Fruit fly (Drosophila melanogaster): Measurements from ENCODE around the gene Tollo.

The Tollo gene

DNA sequence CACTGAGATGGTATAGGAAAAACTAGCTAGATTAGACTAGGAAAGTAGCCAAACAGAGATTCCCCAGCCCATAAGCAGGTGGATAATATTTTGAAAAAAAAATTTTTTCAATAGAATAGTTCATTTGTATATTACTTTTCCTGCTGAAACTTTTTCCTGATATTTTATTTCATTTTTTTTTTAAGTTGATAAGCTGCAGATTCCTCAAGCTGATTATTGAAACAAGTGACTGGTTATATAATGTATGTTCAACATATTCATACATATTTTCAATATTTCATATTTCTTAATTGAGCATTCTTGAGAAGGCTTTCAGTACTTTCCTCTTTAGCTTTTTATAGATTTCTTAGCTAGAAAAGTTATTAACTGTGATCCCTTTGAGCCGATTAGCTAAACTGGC is 32.3 kb upstream of the Tollo start:
- TF ChIP-seq psq (optimal IDR thresholded peaks at IDR 0.05) (no peak), CG8478 (optimal IDR thresholded peaks at IDR 0.05) (no peak), EcR (GFP tag; optimal IDR thresholded peaks at IDR 0.05) (no peak), pan (optimal IDR thresholded peaks at IDR 0.05) (no peak), usp (GFP tag; optimal IDR thresholded peaks at IDR 0.05) (no peak), Dll (optimal IDR thresholded peaks at IDR 0.05) (no peak)

DNA sequence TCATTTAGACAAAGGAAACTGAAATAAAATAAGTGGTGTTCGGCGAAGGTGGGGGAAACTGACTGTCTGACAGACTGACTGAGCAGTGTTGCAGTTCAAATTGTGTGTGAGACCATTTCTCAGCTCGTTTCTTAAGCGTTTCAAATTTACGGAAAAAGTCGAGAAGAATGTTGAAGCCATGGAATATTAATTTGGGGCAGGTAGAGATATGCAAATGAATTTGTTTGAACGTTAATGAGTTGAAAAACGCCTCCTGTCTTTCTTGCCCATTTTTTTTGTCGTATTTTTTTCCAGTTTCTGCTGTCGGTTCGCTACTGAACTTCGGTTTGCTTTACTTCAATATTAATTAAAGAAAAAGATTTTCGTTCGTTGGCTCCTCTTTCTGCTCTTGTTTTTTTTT is 31.8 kb upstream of the Tollo start:
- no peak for TF ChIP-seq EcR (GFP tag; optimal IDR thresholded peaks at IDR 0.05)
- TF ChIP-seq Dll (optimal IDR thresholded peaks at IDR 0.05): no peak
- no peak for TF ChIP-seq pan (optimal IDR thresholded peaks at IDR 0.05)
- TF ChIP-seq psq (optimal IDR thresholded peaks at IDR 0.05): no peak

DNA sequence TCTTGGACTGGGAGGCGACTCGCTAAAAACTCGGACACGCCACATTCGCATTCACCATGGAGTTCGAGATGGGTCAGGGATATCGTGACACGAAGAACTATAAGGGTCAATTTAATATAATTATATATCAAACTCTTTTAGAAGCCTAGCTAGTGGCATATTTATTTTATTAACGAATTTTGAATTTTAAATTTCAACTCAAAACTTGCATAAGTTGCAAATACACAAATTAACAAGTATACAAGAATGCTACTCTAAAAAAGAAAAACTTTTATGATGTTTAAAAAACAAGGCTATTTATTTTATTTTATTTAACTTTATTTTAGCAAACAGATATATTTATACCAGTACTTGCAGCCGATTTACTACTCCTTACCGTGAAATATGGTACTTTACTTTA is 29.4 kb upstream of the Tollo start:
- no peak for TF ChIP-seq pan (optimal IDR thresholded peaks at IDR 0.05)
- TF ChIP-seq usp (GFP tag; optimal IDR thresholded peaks at IDR 0.05): no peak
- no peak for TF ChIP-seq Dll (optimal IDR thresholded peaks at IDR 0.05)
- TF ChIP-seq EcR (GFP tag; optimal IDR thresholded peaks at IDR 0.05): no peak
- no peak for TF ChIP-seq CG8478 (optimal IDR thresholded peaks at IDR 0.05)
- no peak for TF ChIP-seq psq (optimal IDR thresholded peaks at IDR 0.05)

DNA sequence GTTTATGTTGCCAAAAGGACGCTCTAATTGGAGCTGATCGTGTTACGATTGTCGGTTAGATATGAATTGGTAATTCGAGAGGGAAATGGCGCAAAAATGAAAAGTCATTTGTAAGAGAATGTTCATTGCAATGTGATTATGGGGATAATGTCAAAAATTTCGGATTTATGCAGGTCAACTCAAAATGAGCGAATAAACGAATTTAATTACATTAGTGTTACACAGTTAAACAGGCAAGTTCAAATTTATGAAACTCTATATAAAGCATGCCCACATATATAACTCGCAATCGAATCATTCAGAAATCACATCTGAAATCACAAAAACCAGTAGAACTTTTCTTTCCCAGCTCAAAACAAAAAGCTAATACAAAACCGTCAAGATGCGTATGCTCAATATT is 27.9 kb upstream of the Tollo start, which contains the start of gene Prx1:
Prx1 (plus strand) TSS at position 301 of the 400 bp plus-strand sequence.
- TF ChIP-seq usp (GFP tag; optimal IDR thresholded peaks at IDR 0.05) (no peak), psq (optimal IDR thresholded peaks at IDR 0.05) (no peak)

DNA sequence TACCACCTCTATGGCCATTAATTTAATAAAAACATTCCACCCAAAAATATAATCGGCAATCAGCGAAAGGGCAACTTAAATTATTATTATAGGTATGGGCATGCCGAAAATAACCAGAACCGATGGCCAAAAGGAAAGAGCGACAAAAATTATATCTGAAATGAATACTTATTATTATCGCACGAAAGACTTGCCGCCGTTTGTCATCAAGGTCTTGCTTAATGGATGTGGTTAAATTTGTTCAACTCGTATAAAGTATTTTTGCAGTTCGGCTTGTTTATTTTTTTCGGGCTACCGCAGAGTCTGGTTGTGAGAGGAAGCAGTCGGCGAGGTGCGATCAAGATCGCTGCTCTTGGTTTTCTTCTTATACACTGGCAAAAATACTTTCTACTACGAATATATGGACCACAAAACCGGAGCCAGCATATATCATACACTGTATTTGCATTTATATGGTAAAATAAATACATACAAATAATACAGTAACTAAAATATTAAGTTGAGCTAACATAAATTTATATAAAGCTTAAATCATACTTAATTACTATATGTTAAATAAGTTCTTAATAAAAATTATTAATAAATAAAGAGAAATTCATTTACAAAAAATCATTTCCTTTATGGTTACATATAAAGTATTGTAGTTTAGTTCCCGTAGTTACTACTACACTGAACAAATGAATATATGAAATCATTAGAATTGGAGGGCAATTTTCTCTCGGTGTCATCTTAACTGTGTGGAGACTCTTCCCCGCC is 26.5 kb upstream of the Tollo start:
- TF ChIP-seq psq (optimal IDR thresholded peaks at IDR 0.05): no peak
- TF ChIP-seq CG8478 (optimal IDR thresholded peaks at IDR 0.05): no peak
- TF ChIP-seq Dll (optimal IDR thresholded peaks at IDR 0.05): no peak
- TF ChIP-seq pan (optimal IDR thresholded peaks at IDR 0.05): no peak
- no peak for TF ChIP-seq usp (GFP tag; optimal IDR thresholded peaks at IDR 0.05)
- no peak for TF ChIP-seq EcR (GFP tag; optimal IDR thresholded peaks at IDR 0.05)

DNA sequence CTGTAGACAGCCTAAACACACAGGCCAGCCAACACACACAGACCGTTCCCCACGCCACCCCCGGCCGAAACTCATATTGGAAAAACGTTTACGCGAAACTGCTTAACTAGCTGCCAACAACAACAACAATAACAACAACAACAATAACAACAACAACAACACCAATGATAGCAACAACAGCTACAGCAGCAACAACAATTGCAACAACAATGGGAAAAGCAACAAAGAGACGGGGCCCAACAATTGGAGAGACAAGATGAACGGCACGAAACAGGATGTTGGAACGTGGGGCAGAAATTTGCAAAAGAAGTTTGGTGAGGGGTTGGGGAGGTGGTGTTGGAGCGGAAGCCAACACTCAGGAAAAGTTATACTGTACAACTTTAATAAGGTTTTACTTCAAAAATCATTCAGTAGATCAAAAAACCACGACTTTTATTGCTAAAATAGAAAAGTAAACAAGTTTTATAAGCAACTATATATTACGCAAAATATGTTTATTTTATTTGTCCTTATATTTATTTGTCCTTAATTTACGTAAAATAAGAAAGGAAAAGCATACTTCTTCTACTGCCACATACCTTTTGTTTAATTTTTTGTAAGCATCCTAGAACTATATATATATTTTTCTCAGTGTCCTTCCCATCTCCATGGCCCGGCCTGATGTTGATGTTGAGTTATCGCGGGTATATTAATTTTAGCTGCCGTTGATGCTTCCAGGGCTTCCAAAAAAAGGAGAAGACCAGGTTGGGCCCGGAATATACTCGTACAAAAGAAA is 23.4 kb upstream of the Tollo start:
- TF ChIP-seq pan (optimal IDR thresholded peaks at IDR 0.05): no peak
- no peak for TF ChIP-seq Dll (optimal IDR thresholded peaks at IDR 0.05)
- no peak for TF ChIP-seq CG8478 (optimal IDR thresholded peaks at IDR 0.05)
- TF ChIP-seq psq (optimal IDR thresholded peaks at IDR 0.05): no peak
- no peak for TF ChIP-seq EcR (GFP tag; optimal IDR thresholded peaks at IDR 0.05)
- TF ChIP-seq usp (GFP tag; optimal IDR thresholded peaks at IDR 0.05): no peak

DNA sequence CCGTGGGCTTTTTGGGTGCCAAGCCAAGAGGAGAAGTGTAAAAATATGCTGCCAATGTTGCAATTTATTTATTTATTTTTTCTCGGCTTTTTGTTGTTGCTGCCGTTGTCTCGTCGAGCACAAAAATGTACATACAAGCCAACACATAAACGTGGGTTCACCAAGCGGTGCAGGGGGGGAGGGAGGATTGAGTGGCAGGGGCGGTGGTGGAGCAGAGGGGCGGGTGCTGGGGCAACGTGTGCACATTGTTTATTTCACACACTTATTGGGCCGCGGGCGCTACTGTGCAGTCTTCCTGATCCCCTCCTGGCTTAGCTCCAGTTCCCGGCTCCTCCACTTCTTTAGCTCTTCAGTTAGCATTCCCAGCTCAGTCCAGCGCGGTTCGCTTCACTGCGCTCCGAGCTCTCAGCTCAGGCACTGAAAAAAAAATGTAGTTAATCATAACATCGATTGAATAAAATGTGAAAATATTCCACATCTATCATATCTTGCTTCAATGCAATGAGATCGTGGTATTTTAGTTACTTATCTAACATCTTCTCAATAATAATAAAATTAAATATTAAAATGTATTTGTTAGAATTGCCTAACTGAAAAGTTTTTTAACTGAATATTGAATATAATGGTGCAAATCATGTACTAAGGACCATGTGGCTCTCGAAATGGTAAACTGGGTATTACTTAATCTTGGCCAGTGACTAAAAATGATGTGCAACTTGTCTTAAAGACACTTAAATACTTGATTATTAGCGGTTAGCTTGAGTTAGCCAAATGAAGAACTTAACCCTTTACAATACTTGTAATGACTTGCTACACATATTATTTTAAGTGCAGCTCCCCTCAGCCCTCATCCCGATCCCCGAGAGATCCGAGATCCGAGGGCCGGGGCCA is 20.8 kb upstream of the Tollo start:
- TF ChIP-seq usp (GFP tag; optimal IDR thresholded peaks at IDR 0.05) (no peak), Dll (optimal IDR thresholded peaks at IDR 0.05) (no peak), psq (optimal IDR thresholded peaks at IDR 0.05) (no peak), pan (optimal IDR thresholded peaks at IDR 0.05) (no peak), EcR (GFP tag; optimal IDR thresholded peaks at IDR 0.05) (no peak)

DNA sequence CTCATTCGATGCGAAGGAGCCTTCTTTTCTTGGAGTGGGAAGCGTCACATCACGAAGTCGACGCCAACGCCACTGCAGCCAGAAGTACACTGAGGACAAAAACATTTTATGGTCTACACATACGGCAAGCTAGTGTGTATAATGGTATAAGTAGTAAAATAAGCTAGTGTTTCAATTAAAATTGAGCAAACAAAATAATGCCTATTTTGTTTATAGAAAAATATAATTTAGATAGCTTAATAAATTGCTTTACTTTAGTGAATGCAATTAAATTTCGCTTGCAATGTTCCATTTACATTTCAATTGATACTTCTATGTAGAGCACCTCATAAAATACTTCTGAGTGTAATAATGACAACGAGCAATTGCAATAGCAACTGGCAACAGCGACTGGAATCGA is 15.1 kb upstream of the Tollo start:
- no peak for TF ChIP-seq usp (GFP tag; optimal IDR thresholded peaks at IDR 0.05)
- no peak for TF ChIP-seq pan (optimal IDR thresholded peaks at IDR 0.05)
- TF ChIP-seq EcR (GFP tag; optimal IDR thresholded peaks at IDR 0.05): no peak
- TF ChIP-seq CG8478 (optimal IDR thresholded peaks at IDR 0.05): no peak
- TF ChIP-seq psq (optimal IDR thresholded peaks at IDR 0.05): no peak
- no peak for TF ChIP-seq Dll (optimal IDR thresholded peaks at IDR 0.05)

DNA sequence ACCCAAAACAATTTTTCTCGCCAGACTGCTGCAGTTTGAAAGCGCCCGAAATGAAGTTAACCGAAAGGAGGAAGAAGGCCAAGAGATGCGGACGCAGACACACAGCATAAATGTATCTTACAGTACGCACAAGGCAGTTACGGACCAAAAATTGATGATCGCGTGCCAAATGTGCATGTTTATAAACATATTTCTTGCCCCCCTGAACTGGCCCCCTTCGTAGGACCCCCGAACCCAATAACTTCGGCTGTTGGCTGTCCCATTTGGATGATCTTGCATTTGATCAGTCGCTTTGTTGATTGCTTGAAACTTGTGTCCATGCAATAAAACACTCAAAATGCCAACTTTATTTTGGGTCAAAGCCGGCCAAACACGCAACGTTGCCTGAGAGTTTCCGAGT is 13.1 kb upstream of the Tollo start:
- TF ChIP-seq usp (GFP tag; optimal IDR thresholded peaks at IDR 0.05) (no peak), psq (optimal IDR thresholded peaks at IDR 0.05) (no peak), EcR (GFP tag; optimal IDR thresholded peaks at IDR 0.05) (no peak), CG8478 (optimal IDR thresholded peaks at IDR 0.05) (no peak), pan (optimal IDR thresholded peaks at IDR 0.05) (no peak), Dll (optimal IDR thresholded peaks at IDR 0.05) (no peak)

DNA sequence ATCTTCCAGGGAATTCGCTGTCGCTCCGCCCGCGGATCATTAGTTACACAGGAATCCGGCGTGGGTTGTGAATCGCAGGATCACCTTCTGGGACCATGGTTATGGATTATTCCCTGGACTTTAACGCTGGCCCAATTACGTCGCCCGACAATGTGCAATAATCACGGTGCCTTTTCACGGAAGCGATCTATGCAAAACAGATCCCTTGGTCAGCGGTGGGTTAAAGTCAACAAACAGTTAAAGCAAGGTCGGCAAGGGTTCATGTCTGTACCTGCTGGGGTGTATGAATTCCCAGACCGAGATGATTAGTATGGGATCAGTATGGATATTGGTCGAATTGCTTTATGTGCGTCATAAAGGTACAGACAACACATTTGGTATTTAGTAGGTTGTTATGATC is 11.7 kb upstream of the Tollo start:
- TF ChIP-seq psq (optimal IDR thresholded peaks at IDR 0.05) (no peak), usp (GFP tag; optimal IDR thresholded peaks at IDR 0.05) (no peak), Dll (optimal IDR thresholded peaks at IDR 0.05) (no peak), CG8478 (optimal IDR thresholded peaks at IDR 0.05) (no peak), EcR (GFP tag; optimal IDR thresholded peaks at IDR 0.05) (no peak), pan (optimal IDR thresholded peaks at IDR 0.05) (no peak)

DNA sequence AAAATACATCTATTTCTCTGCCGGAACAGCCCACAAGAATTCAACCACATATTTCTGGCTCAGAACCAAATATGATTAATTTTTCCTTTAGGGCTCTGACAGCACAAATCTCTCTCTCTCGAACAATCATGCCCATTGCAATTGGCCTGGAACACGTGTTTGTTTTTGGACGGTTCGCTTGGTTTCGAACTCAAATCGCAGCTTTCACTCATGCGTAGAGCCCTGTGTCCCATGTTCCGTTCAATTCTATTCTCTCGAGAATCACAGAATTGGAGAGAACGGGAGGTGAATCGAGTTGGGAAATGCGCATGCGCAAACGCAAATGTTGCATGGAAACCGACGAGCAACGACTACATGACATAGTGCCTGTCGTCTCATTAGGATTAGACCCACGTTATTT is 10.8 kb upstream of the Tollo start:
- TF ChIP-seq CG8478 (optimal IDR thresholded peaks at IDR 0.05) (no peak), pan (optimal IDR thresholded peaks at IDR 0.05) (no peak), EcR (GFP tag; optimal IDR thresholded peaks at IDR 0.05) (no peak), psq (optimal IDR thresholded peaks at IDR 0.05) (no peak), usp (GFP tag; optimal IDR thresholded peaks at IDR 0.05) (no peak), Dll (optimal IDR thresholded peaks at IDR 0.05) (no peak)

DNA sequence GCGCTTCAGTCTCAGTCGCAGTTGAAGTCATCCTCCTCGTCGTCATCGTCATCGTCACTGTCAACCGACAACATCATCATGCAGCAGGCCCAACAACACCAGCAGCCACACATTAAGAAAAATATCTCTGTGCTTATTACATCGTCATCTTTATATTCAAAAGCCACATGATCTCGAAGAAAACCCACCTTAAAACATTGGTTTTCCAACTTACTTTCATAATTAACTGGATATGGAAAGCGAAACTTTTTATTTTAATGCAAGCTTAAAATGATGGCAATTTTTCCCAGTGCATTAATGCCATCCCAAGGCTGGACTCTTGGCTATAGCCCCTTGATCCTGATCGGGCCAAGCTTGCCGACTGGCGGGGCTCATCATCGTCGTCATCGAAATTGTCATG is 9.7 kb upstream of the Tollo start:
- TF ChIP-seq psq (optimal IDR thresholded peaks at IDR 0.05): no peak
- no peak for TF ChIP-seq Dll (optimal IDR thresholded peaks at IDR 0.05)
- no peak for TF ChIP-seq EcR (GFP tag; optimal IDR thresholded peaks at IDR 0.05)
- no peak for TF ChIP-seq usp (GFP tag; optimal IDR thresholded peaks at IDR 0.05)
- no peak for TF ChIP-seq CG8478 (optimal IDR thresholded peaks at IDR 0.05)
- TF ChIP-seq pan (optimal IDR thresholded peaks at IDR 0.05): no peak
